Fruit fly (Drosophila melanogaster): ENCODE results near the gene noc.

noc gene

DNA sequence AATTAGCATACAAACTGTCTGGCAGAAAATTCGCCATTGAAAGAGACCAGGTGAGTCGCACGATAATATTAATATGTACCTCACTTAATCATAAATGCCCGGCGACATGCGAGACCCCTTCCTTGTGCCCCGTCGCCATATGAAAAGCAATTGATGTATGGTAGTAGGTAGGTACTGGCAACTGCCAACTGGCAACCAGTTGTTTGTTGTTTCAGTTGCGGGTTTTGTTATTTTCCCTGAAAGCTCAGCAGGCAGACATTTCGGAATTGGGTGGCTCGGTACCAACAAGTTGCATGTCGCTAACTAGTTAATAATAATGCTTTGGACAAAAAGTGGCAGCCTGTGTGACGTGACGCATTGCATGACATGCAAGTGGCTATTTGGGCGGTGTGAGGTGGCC, 16.3 kb upstream of the noc start:
- TF ChIP-seq CG10959 (GFP tag; IDR thresholded peaks at IDR 0.05) = no peak
- TF ChIP-seq lab (GFP tag; optimal IDR thresholded peaks at IDR 0.05) = peak; percentile 13
- TF ChIP-seq lmd (GFP tag; IDR thresholded peaks at IDR 0.05) = no peak
- 0 out of 3 replicates have a peak, but pooled peaks have one; percentile 15 for TF ChIP-seq CG3726 (GFP tag; IDR thresholded peaks at IDR 0.05)
- TF ChIP-seq prd (optimal IDR thresholded peaks at IDR 0.05) = no peak
- TF ChIP-seq prd (GFP tag; IDR thresholded peaks at IDR 0.05) = 0 out of 3 replicates have a peak, but pooled peaks have one; percentile 11
- no peak for TF ChIP-seq CHES-1-like (GFP tag; optimal IDR thresholded peaks at IDR 0.05)
- 0 out of 2 replicates have a peak, but pooled peaks have one; percentile 26 for TF ChIP-seq vvl (GFP tag; IDR thresholded peaks at IDR 0.05)
- TF ChIP-seq Dip3 (GFP tag; optimal IDR thresholded peaks at IDR 0.05) = no peak
- no peak for TF ChIP-seq CG5180 (GFP tag; optimal IDR thresholded peaks at IDR 0.05)
- no peak for TF ChIP-seq Poxn (GFP tag; IDR thresholded peaks at IDR 0.05)
- TF ChIP-seq gcm (GFP tag; optimal IDR thresholded peaks at IDR 0.05) = no peak
- TF ChIP-seq CG8478 (optimal IDR thresholded peaks at IDR 0.05) = no peak
- TF ChIP-seq pita (GFP tag; optimal IDR thresholded peaks at IDR 0.05) = no peak
- peak; percentile 62 for TF ChIP-seq Med (GFP tag)

DNA sequence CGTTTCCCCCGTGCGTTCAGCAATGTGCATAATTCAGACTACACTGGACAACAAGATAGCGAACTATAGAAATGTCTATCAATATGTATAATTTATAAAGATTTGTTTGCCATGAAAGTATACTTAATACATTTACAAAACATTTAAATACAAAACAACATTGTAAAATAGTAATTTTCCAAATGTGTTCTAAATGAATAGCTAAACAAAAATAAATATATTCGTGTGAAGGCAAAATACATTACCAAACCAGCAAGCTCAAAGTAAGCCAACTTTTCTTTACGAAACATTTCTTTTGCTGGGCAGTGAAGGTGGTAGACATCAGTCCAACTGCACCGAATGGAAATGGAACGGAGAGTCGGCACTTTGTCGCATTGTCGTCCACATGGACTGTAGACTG, 15.7 kb upstream of the noc start:
- peak; percentile 18 for TF ChIP-seq CG10267 (tag; optimal IDR thresholded peaks at IDR 0.05)
- no peak for TF ChIP-seq yki (optimal IDR thresholded peaks at IDR 0.05)
- no peak for TF ChIP-seq CG16779 (GFP tag; IDR thresholded peaks at IDR 0.05)
- TF ChIP-seq vnd (GFP tag; IDR thresholded peaks at IDR 0.05; ENCODE audit: partially characterized antibody) = no peak
- TF ChIP-seq Ssrp (tag; optimal IDR thresholded peaks at IDR 0.05) = peak; percentile 63
- TF ChIP-seq CG10654 (GFP tag; optimal IDR thresholded peaks at IDR 0.05) = no peak
- TF ChIP-seq MTF-1 (GFP tag; optimal IDR thresholded peaks at IDR 0.05; ENCODE audit: borderline replicate concordance) = peak; percentile 16
- peak; percentile 63 for TF ChIP-seq BtbVII (GFP tag; optimal IDR thresholded peaks at IDR 0.05)
- no peak for TF ChIP-seq Pdp1 (GFP tag; optimal IDR thresholded peaks at IDR 0.05)
- peak; percentile 29 for TF ChIP-seq CG31365 (tag; optimal IDR thresholded peaks at IDR 0.05)
- TF ChIP-seq CG14014 (GFP tag; IDR thresholded peaks at IDR 0.05) = no peak
- TF ChIP-seq CG11504 (tag; optimal IDR thresholded peaks at IDR 0.05) = peak; percentile 85
- peak; percentile 68 for TF ChIP-seq Fer1 (GFP tag; optimal IDR thresholded peaks at IDR 0.05)
- TF ChIP-seq HHEX (GFP tag; optimal IDR thresholded peaks at IDR 0.05) = peak; percentile 7
- TF ChIP-seq crc (GFP tag; optimal IDR thresholded peaks at IDR 0.05) = no peak
- TF ChIP-seq lbe (GFP tag; optimal IDR thresholded peaks at IDR 0.05) = no peak
- peak; percentile 71 for TF ChIP-seq CG8388 (GFP tag; optimal IDR thresholded peaks at IDR 0.05)
- no peak for TF ChIP-seq klu (GFP tag; IDR thresholded peaks at IDR 0.05)
- TF ChIP-seq Doc2 (GFP tag; IDR thresholded peaks at IDR 0.05) = no peak
- TF ChIP-seq Lim3 (GFP tag; IDR thresholded peaks at IDR 0.05) = no peak
- TF ChIP-seq TFAM (GFP tag; optimal IDR thresholded peaks at IDR 0.05) = no peak
- peak; percentile 44 for TF ChIP-seq CG10431 (GFP tag; optimal IDR thresholded peaks at IDR 0.05)
- TF ChIP-seq CG3065 (GFP tag; optimal IDR thresholded peaks at IDR 0.05) = no peak
- peak; percentile 13 for TF ChIP-seq gcm2 (GFP tag; optimal IDR thresholded peaks at IDR 0.05)
- no peak for TF ChIP-seq fd64A (GFP tag; optimal IDR thresholded peaks at IDR 0.05)
- TF ChIP-seq jing (GFP tag; optimal IDR thresholded peaks at IDR 0.05) = no peak
- no peak for TF ChIP-seq her (GFP tag; optimal IDR thresholded peaks at IDR 0.05)
- no peak for TF ChIP-seq CG9797 (GFP tag; optimal IDR thresholded peaks at IDR 0.05)
- TF ChIP-seq bbx (GFP tag; IDR thresholded peaks at IDR 0.05; ENCODE audit: partially characterized antibody) = no peak
- 0 out of 2 replicates have a peak, but pooled peaks have one; percentile 50 for TF ChIP-seq CG32767 (GFP tag; IDR thresholded peaks at IDR 0.05)
- peak; percentile 21 for TF ChIP-seq CG4707 (GFP tag; optimal IDR thresholded peaks at IDR 0.05)
- no peak for TF ChIP-seq HLH4C (GFP tag; IDR thresholded peaks at IDR 0.05; ENCODE audit: partially characterized antibody)
- TF ChIP-seq CG2120 (GFP tag; optimal IDR thresholded peaks at IDR 0.05) = peak; percentile 18
- no peak for TF ChIP-seq CG43689 (GFP tag; IDR thresholded peaks at IDR 0.05)
- TF ChIP-seq pnt (GFP tag; optimal IDR thresholded peaks at IDR 0.05) = no peak
- no peak for TF ChIP-seq CG4282 (GFP tag; optimal IDR thresholded peaks at IDR 0.05)
- peak; percentile 81 for TF ChIP-seq unpg (GFP tag; optimal IDR thresholded peaks at IDR 0.05)

Data from whole organism, embryonic.